Fruit fly (Drosophila melanogaster) whole organism, embryonic: ENCODE results near the gene CG12947.
A peak's percentile ranks its signal among the peaks of the same experiment; 100 is the strongest.

ENCODE experiments used
- Adf1 ChIP-seq: fragments of 200-800 bp; sonication (Bioruptor generic); IDR thresholded peaks from 2 replicates; pipeline ENCODE4 v1.3.6; 2022; ENCODE audit warnings: missing biosample characterization, missing genetic modification characterization
- CG10321 ChIP-seq: fragments of 200-800 bp; sonication (Bioruptor generic); IDR thresholded peaks from 2 replicates; pipeline ENCODE4 v1.3.6; 2022; ENCODE audit warnings: missing biosample characterization, missing genetic modification characterization
- CG11456 ChIP-seq: fragments of 200-800 bp; sonication (Bioruptor generic); IDR thresholded peaks from 3 replicates; pipeline ENCODE4 v1.3.6; 2022; ENCODE audit warnings: missing biosample characterization, missing genetic modification characterization
- CG13123 ChIP-seq: fragments of 200-800 bp; sonication (Bioruptor generic); optimal IDR thresholded peaks from 2 replicates; lab custom pipeline; 2016; ENCODE audit warnings: missing biosample characterization, missing genetic modification characterization
- CG14441 ChIP-seq: fragments of 200-800 bp; sonication (Bioruptor generic); IDR thresholded peaks from 2 replicates; pipeline ENCODE4 v1.3.6; 2022; ENCODE audit warnings: missing biosample characterization, missing genetic modification characterization
- CG15696 ChIP-seq: fragments of 200-800 bp; sonication (Bioruptor generic); optimal IDR thresholded peaks from 2 replicates; lab custom pipeline; 2019; ENCODE audit warnings: missing biosample characterization, mild to moderate bottlenecking, missing genetic modification characterization, moderate library complexity
- CG18262 ChIP-seq: fragments of 200-800 bp; optimal IDR thresholded peaks from 3 replicates; lab custom pipeline; 2019; ENCODE audit warnings: missing biosample characterization, mild to moderate bottlenecking, missing genetic modification characterization, moderate library complexity
- CG18476 ChIP-seq: fragments of 200-800 bp; sonication (Bioruptor generic); optimal IDR thresholded peaks from 2 replicates; lab custom pipeline; 2016; ENCODE audit warnings: missing biosample characterization, mild to moderate bottlenecking, missing genetic modification characterization
- CG2202 ChIP-seq: fragments of 200-800 bp; sonication (Bioruptor generic); optimal IDR thresholded peaks from 2 replicates; lab custom pipeline; 2018; ENCODE audit warnings: missing biosample characterization, mild to moderate bottlenecking, missing genetic modification characterization
- CG33213 ChIP-seq: fragments of 200-800 bp; sonication (Bioruptor generic); optimal IDR thresholded peaks from 3 replicates; lab custom pipeline; 2016; ENCODE audit warnings: missing biosample characterization, missing genetic modification characterization
- CG34376 ChIP-seq: fragments of 200-800 bp; sonication (Bioruptor generic); optimal IDR thresholded peaks from 2 replicates; lab custom pipeline; 2018; ENCODE audit warnings: missing biosample characterization, mild to moderate bottlenecking, missing genetic modification characterization
- CG4360 ChIP-seq: fragments of 200-800 bp; sonication (Bioruptor generic); IDR thresholded peaks from 2 replicates; pipeline ENCODE4 v1.3.6; 2022; ENCODE audit warnings: missing biosample characterization, missing genetic modification characterization
- CG4820 ChIP-seq: fragments of 200-800 bp; sonication (Bioruptor generic); optimal IDR thresholded peaks from 3 replicates; lab custom pipeline; 2016; ENCODE audit warnings: missing biosample characterization, missing genetic modification characterization
- CG5245 ChIP-seq: fragments of 200-800 bp; sonication (Bioruptor generic); optimal IDR thresholded peaks from 3 replicates; lab custom pipeline; 2016; ENCODE audit warnings: missing biosample characterization, missing genetic modification characterization
- CG6175 ChIP-seq: fragments of 200-800 bp; sonication (Bioruptor generic); IDR thresholded peaks from 3 replicates; pipeline ENCODE4 v1.3.6; 2022; ENCODE audit warnings: missing biosample characterization, missing genetic modification characterization
- CG7786 ChIP-seq: fragments of 200-800 bp; sonication (Bioruptor generic); optimal IDR thresholded peaks from 2 replicates; lab custom pipeline; 2016; ENCODE audit warnings: missing biosample characterization, missing genetic modification characterization
- CG8290 ChIP-seq, 3 experiments: fragments of 200-800 bp; sonication (Bioruptor generic); optimal IDR thresholded peaks; 2 replicates each; lab custom pipeline; 2016 to 2019; ENCODE audit warnings: missing biosample characterization in 3 of 3, missing genetic modification characterization in 3 of 3, mild to moderate bottlenecking in 2 of 3, moderate library complexity in 1 of 3
- CG8924 ChIP-seq: fragments of 200-800 bp; optimal IDR thresholded peaks from 3 replicates; lab custom pipeline; 2019; ENCODE audit warnings: missing biosample characterization, mild to moderate bottlenecking, missing genetic modification characterization, moderate library complexity
- CG9215 ChIP-seq: fragments of 200-800 bp; sonication (Bioruptor generic); IDR thresholded peaks from 2 replicates; pipeline ENCODE4 v1.3.6; 2022; ENCODE audit warnings: missing biosample characterization, missing genetic modification characterization
- CG9797 ChIP-seq: fragments of 200-800 bp; sonication (Bioruptor generic); optimal IDR thresholded peaks from 3 replicates; lab custom pipeline; 2018; ENCODE audit warnings: missing biosample characterization, mild to moderate bottlenecking, missing genetic modification characterization
- CG9817 ChIP-seq: fragments of 200-800 bp; sonication (Bioruptor generic); optimal IDR thresholded peaks from 2 replicates; lab custom pipeline; 2018; ENCODE audit warnings: missing biosample characterization, mild to moderate bottlenecking, missing genetic modification characterization, moderate library complexity
- Camta ChIP-seq: fragments of 200-800 bp; sonication (Bioruptor generic); optimal IDR thresholded peaks from 2 replicates; lab custom pipeline; 2016; ENCODE audit warnings: missing biosample characterization, missing genetic modification characterization
- Dp ChIP-seq: fragments of 200-800 bp; sonication (Bioruptor generic); optimal IDR thresholded peaks from 2 replicates; lab custom pipeline; 2018; ENCODE audit warnings: missing biosample characterization, mild to moderate bottlenecking, missing genetic modification characterization, moderate library complexity
- Fer3 ChIP-seq: fragments of 200-800 bp; sonication (Bioruptor generic); optimal IDR thresholded peaks from 2 replicates; lab custom pipeline; 2018; ENCODE audit warnings: missing biosample characterization, mild to moderate bottlenecking, missing genetic modification characterization, moderate library complexity
- GATAe ChIP-seq: fragments of 200-800 bp; sonication (Bioruptor generic); conservative IDR thresholded peaks from 2 replicates; pipeline ENCODE4 v1.3.6; 2022; ENCODE audit warnings: missing biosample characterization, missing genetic modification characterization
- HHEX ChIP-seq: fragments of 200-800 bp; sonication (Bioruptor generic); optimal IDR thresholded peaks from 3 replicates; lab custom pipeline; 2017; ENCODE audit warnings: missing biosample characterization, mild to moderate bottlenecking, missing genetic modification characterization, missing genetic modification reagents
- HLH3B ChIP-seq: fragments of 200-800 bp; sonication (Bioruptor generic); IDR thresholded peaks from 2 replicates; pipeline ENCODE4 v1.3.6; 2022; ENCODE audit warnings: missing biosample characterization, missing genetic modification characterization
- HLH4C ChIP-seq: fragments of 200-800 bp; sonication (Bioruptor generic); IDR thresholded peaks from 3 replicates; pipeline ENCODE4 v1.3.6; 2022; ENCODE audit warnings: missing biosample characterization, missing genetic modification characterization; ENCODE audit not compliant: partially characterized antibody
- Hey ChIP-seq: fragments of 200-800 bp; sonication (Bioruptor generic); optimal IDR thresholded peaks from 3 replicates; lab custom pipeline; 2018; ENCODE audit warnings: missing biosample characterization, mild to moderate bottlenecking, missing genetic modification characterization
- Lpt ChIP-seq: fragments of >200 bp; optimal IDR thresholded peaks from 2 replicates; lab custom pipeline; 2018; ENCODE audit warnings: missing biosample characterization, missing genetic modification characterization
- Med ChIP-seq: fragments of 200-800 bp; sonication (Bioruptor generic); peaks from one replicate; lab custom pipeline; 2016; ENCODE audit warnings: missing biosample characterization, missing genetic modification characterization, mild to moderate bottlenecking, inconsistent platforms, moderate library complexity
- Mes4 ChIP-seq: fragments of 200-800 bp; sonication (Bioruptor generic); optimal IDR thresholded peaks from 2 replicates; lab custom pipeline; 2016; ENCODE audit warnings: missing biosample characterization, missing genetic modification characterization
- Oaz ChIP-seq: fragments of 200-800 bp; sonication (Bioruptor generic); IDR thresholded peaks from 2 replicates; pipeline ENCODE4 v1.3.6; 2022; ENCODE audit warnings: missing biosample characterization, missing genetic modification characterization
- Sry-β ChIP-seq: fragments of 200-800 bp; sonication (Bioruptor generic); optimal IDR thresholded peaks from 2 replicates; lab custom pipeline; 2018; ENCODE audit warnings: missing biosample characterization, mild to moderate bottlenecking, missing genetic modification characterization, moderate library complexity
- Tbp ChIP-seq: fragments of >200 bp; optimal IDR thresholded peaks from 2 replicates; lab custom pipeline; 2018; ENCODE audit warnings: missing biosample characterization, missing genetic modification characterization
- Xbp1 ChIP-seq: fragments of 200-800 bp; sonication (Bioruptor generic); optimal IDR thresholded peaks from 3 replicates; lab custom pipeline; 2016; ENCODE audit warnings: missing biosample characterization, mild to moderate bottlenecking, missing genetic modification characterization
- amos ChIP-seq: fragments of 200-800 bp; sonication (Bioruptor generic); IDR thresholded peaks from 2 replicates; pipeline ENCODE4 v1.3.6; 2022; ENCODE audit warnings: missing biosample characterization, missing genetic modification characterization; ENCODE audit not compliant: partially characterized antibody
- chif ChIP-seq, 2 experiments: fragments of 200-800 bp; sonication (Bioruptor generic); optimal IDR thresholded peaks; 3 replicates each; lab custom pipeline; 2016; ENCODE audit warnings: missing biosample characterization in 2 of 2, missing genetic modification characterization in 2 of 2
- chn ChIP-seq: fragments of 200-800 bp; sonication (Bioruptor generic); optimal IDR thresholded peaks from 2 replicates; lab custom pipeline; 2016; ENCODE audit warnings: missing biosample characterization, missing genetic modification characterization
- dimm ChIP-seq: fragments of 200-800 bp; sonication (Bioruptor generic); IDR thresholded peaks from 2 replicates; pipeline ENCODE4 v1.3.6; 2022; ENCODE audit warnings: missing biosample characterization, missing genetic modification characterization
- fd96Cb ChIP-seq: fragments of 200-800 bp; sonication (Bioruptor generic); optimal IDR thresholded peaks from 2 replicates; lab custom pipeline; 2018; ENCODE audit warnings: missing biosample characterization, mild to moderate bottlenecking, missing genetic modification characterization, moderate library complexity
- hb ChIP-seq: fragments of 200-800 bp; sonication (Bioruptor generic); IDR thresholded peaks from 3 replicates; pipeline ENCODE4 v1.3.6; 2022; ENCODE audit warnings: missing biosample characterization, missing genetic modification characterization; ENCODE audit not compliant: partially characterized antibody
- ind ChIP-seq: fragments of 200-800 bp; sonication (Bioruptor generic); optimal IDR thresholded peaks from 3 replicates; lab custom pipeline; 2016; ENCODE audit warnings: missing biosample characterization, missing genetic modification characterization
- ken ChIP-seq: fragments of 200-800 bp; sonication (Bioruptor generic); IDR thresholded peaks from 3 replicates; pipeline ENCODE4 v1.3.6; 2022; ENCODE audit warnings: missing biosample characterization, missing genetic modification characterization
- nmo ChIP-seq: fragments of 200-800 bp; sonication (Bioruptor generic); optimal IDR thresholded peaks from 2 replicates; lab custom pipeline; 2018; ENCODE audit warnings: missing biosample characterization, mild to moderate bottlenecking, missing genetic modification characterization, moderate library complexity
- pho ChIP-seq: fragments of 200-800 bp; sonication (Bioruptor generic); optimal IDR thresholded peaks from 2 replicates; lab custom pipeline; 2016; ENCODE audit warnings: missing biosample characterization, missing genetic modification characterization
- shn ChIP-seq: fragments of 200-800 bp; sonication (Bioruptor generic); optimal IDR thresholded peaks from 3 replicates; lab custom pipeline; 2016; ENCODE audit warnings: missing biosample characterization, missing genetic modification characterization
- slou ChIP-seq: fragments of 200-800 bp; sonication (Bioruptor generic); optimal IDR thresholded peaks from 3 replicates; lab custom pipeline; 2016; ENCODE audit warnings: missing biosample characterization, missing genetic modification characterization
- ssp ChIP-seq: fragments of 200-800 bp; sonication (Bioruptor generic); IDR thresholded peaks from 2 replicates; pipeline ENCODE4 v1.3.6; 2022; ENCODE audit warnings: missing biosample characterization, missing genetic modification characterization
- tll ChIP-seq, 2 experiments: fragments of 200-800 bp in 1 of 2; fragments of >200 bp in 1 of 2; sonication (Bioruptor generic) in 1 of 2; optimal IDR thresholded peaks; 2 replicates each; lab custom pipeline; 2017 to 2019; ENCODE audit warnings: missing biosample characterization in 2 of 2, missing genetic modification characterization in 2 of 2, mild to moderate bottlenecking in 1 of 2, moderate library complexity in 1 of 2

CG12947 gene

dm6 chr3R:9791177-9791806 lies 11.4 kb downstream of the CG12947 start, which contains the start of the genes CG12945 and CG8507 (continued):
- peak; percentile 48 for TF ChIP-seq CG15696
- TF ChIP-seq CG13123 (GFP tag; lab: Kevin White, UChicago), result no peak
- 0 out of 2 replicates have a peak, but pooled peaks have one; percentile 17 for TF ChIP-seq CG14441 (GFP tag; lab: Robert Waterston, UW)
- peak in 1 of 2 experiments; percentile 37 for TF ChIP-seq chif (GFP tag; optimal IDR thresholded peaks at IDR 0.05; lab: Kevin White, UChicago)
- peak; percentile 76 for TF ChIP-seq CG9797 (GFP tag; lab: Kevin White, UChicago)
- TF ChIP-seq nmo (GFP tag; lab: Kevin White, UChicago), result peak; percentile 80
- TF ChIP-seq GATAe (GFP tag; lab: Robert Waterston, UW), result no peak
- TF ChIP-seq slou (GFP tag; lab: Kevin White, UChicago), result no peak
- peak; percentile 96 for TF ChIP-seq Sry-β (GFP tag; lab: Kevin White, UChicago)
- peak; percentile 2 for TF ChIP-seq CG5245
- peak; percentile 62 for TF ChIP-seq CG9817 (tag; lab: Kevin White, UChicago)
- no peak for TF ChIP-seq HLH4C
- peak; percentile 44 for TF ChIP-seq Camta
- peak; percentile 32 for TF ChIP-seq Dp (GFP tag; lab: Kevin White, UChicago)
- no peak for TF ChIP-seq Oaz (GFP tag; lab: Robert Waterston, UW)
- no peak for TF ChIP-seq HLH3B
- peak; percentile 33 for TF ChIP-seq pho (GFP tag; lab: Kevin White, UChicago)
- TF ChIP-seq Fer3 (tag; lab: Kevin White, UChicago), result peak; percentile 39
- peak; percentile 45 for TF ChIP-seq CG8290 (GFP tag; optimal IDR thresholded peaks at IDR 0.05; lab: Kevin White, UChicago)
- no peak for TF ChIP-seq CG8290 (tag; optimal IDR thresholded peaks at IDR 0.05; lab: Kevin White, UChicago)
- TF ChIP-seq Med (GFP tag; lab: Kevin White, UChicago), result peak; percentile 85
- peak; percentile 48 for TF ChIP-seq CG18262 (tag; lab: Kevin White, UChicago)
- peak; percentile 39 for TF ChIP-seq CG4820 (GFP tag; lab: Kevin White, UChicago)
- TF ChIP-seq CG2202 (tag; lab: Kevin White, UChicago), result no peak
- no peak for TF ChIP-seq Mes4 (GFP tag; lab: Kevin White, UChicago)
- TF ChIP-seq CG8924 (tag; lab: Kevin White, UChicago), result peak; percentile 31
- no peak for TF ChIP-seq amos
- TF ChIP-seq Adf1 (GFP tag; lab: Robert Waterston, UW), result no peak
- peak; percentile 41 for TF ChIP-seq chn (GFP tag; lab: Kevin White, UChicago)
- 0 out of 3 replicates have a peak, but pooled peaks have one; percentile 28 for TF ChIP-seq ken (GFP tag; lab: Robert Waterston, UW)
- TF ChIP-seq CG10321 (GFP tag; lab: Robert Waterston, UW), result no peak
- TF ChIP-seq CG11456, result no peak
- TF ChIP-seq CG4360 (GFP tag; lab: Robert Waterston, UW), result no peak
- no peak for TF ChIP-seq dimm (GFP tag; lab: Robert Waterston, UW)
- TF ChIP-seq shn (GFP tag; lab: Kevin White, UChicago), result peak; percentile 53
- TF ChIP-seq fd96Cb, result no peak
- peak; percentile 68 for TF ChIP-seq Xbp1
- TF ChIP-seq Tbp (GFP tag; lab: Kevin White, UChicago), result no peak
- peak; percentile 29; the same call in 1 of the 2 replicates for TF ChIP-seq CG9215 (GFP tag; lab: Robert Waterston, UW)
- TF ChIP-seq CG7786 (GFP tag; lab: Kevin White, UChicago), result peak; percentile 38
- TF ChIP-seq tll (GFP tag; optimal IDR thresholded peaks at IDR 0.05; lab: Kevin White, UChicago), result peak in 1 of 2 experiments; percentile 47
- TF ChIP-seq ssp, result peak; percentile 40
- TF ChIP-seq CG6175 (GFP tag; lab: Robert Waterston, UW), result no peak
- TF ChIP-seq hb (GFP tag; lab: Robert Waterston, UW), result no peak
- no peak for TF ChIP-seq CG33213 (GFP tag; lab: Kevin White, UChicago)
- TF ChIP-seq Hey, result no peak
- TF ChIP-seq HHEX, result no peak
- TF ChIP-seq Lpt, result no peak
- TF ChIP-seq ind, result peak; percentile 49
- peak; percentile 24 for TF ChIP-seq CG34376 (GFP tag; lab: Kevin White, UChicago)
- TF ChIP-seq CG18476 (GFP tag; lab: Kevin White, UChicago), result peak; percentile 26
